Worm (Caenorhabditis elegans) whole organism, early embryonic: ENCODE results near the gene npp-1.

ENCODE experiments used
- F13C5.2 ChIP-seq: sonication (generic microtip); optimal IDR thresholded peaks from 2 replicates; lab custom pipeline; 2017; ENCODE audit warnings: mild to moderate bottlenecking, missing genetic modification characterization, inconsistent platforms, missing compliant biosample characterization
- ama-1 ChIP-seq: fragments of 150-350 bp; optimal IDR thresholded peaks from 2 replicates; lab custom pipeline; 2014
- ceh-36 ChIP-seq: sonication (generic microtip); optimal IDR thresholded peaks from 2 replicates; lab custom pipeline; 2016; ENCODE audit warnings: missing genetic modification characterization, inconsistent platforms, missing compliant biosample characterization
- flt-1 ChIP-seq: fragments of 200-800 bp; sonication (Bioruptor generic); IDR thresholded peaks from 2 replicates; pipeline ENCODE4 v1.3.6; 2022; ENCODE audit warnings: missing genetic modification characterization, missing compliant biosample characterization
- hmbx-1 ChIP-seq: sonication (generic microtip); optimal IDR thresholded peaks from 2 replicates; lab custom pipeline; 2016; ENCODE audit warnings: mild to moderate bottlenecking, missing genetic modification characterization, missing compliant biosample characterization
- hnd-1 ChIP-seq: sonication (generic microtip); optimal IDR thresholded peaks from 2 replicates; lab custom pipeline; 2016; ENCODE audit warnings: missing genetic modification characterization, missing compliant biosample characterization
- sea-1 ChIP-seq: fragments of 200-800 bp; sonication (Bioruptor generic); conservative IDR thresholded peaks from 2 replicates; pipeline ENCODE4 v1.3.6; 2022; ENCODE audit warnings: missing genetic modification characterization, missing compliant biosample characterization

DNA sequence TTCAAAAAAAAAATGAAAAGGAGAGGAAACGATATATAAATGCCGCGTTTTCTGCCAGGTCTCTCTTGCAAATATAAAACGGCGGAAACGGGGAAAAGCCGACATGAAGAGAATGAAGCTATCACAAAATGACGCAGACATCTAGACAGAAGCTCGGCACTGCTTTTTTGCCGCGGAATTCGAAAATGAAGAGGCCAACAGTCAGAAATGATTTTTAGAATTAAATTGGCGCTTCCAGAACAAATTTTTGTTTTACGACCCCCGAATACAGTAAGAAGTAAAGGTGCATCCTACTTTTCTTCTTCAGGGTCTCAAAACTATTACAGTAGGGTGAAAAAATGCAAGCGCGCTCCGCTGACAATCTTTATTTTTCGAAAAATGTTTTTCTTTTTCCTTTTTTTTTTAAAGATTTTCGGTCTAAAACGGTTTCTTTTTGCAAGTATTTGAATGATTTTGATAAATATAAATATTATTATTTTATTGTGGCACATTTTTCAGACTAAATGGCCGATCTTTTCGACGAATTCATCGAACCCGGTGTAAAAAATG lies 33.0 kb upstream of the npp-1 start, which contains the start of gene mtr-4:
- TF ChIP-seq ama-1 (lab: Kevin White, UChicago) = no peak
- TF ChIP-seq hmbx-1 (tag; lab: Kevin White, UChicago) = no peak
- no peak for TF ChIP-seq hnd-1
- no peak for TF ChIP-seq F13C5.2 (tag; lab: Kevin White, UChicago)
- TF ChIP-seq flt-1 = no peak
- no peak for TF ChIP-seq ceh-36 (tag; lab: Kevin White, UChicago)
- TF ChIP-seq sea-1 (GFP tag; lab: Robert Waterston, UW) = no peak
